Worm (Caenorhabditis elegans): ENCODE results near the gene ifb-1.
A peak's percentile ranks its signal among the peaks of the same experiment; 100 is the strongest.

The ifb-1 gene

DNA sequence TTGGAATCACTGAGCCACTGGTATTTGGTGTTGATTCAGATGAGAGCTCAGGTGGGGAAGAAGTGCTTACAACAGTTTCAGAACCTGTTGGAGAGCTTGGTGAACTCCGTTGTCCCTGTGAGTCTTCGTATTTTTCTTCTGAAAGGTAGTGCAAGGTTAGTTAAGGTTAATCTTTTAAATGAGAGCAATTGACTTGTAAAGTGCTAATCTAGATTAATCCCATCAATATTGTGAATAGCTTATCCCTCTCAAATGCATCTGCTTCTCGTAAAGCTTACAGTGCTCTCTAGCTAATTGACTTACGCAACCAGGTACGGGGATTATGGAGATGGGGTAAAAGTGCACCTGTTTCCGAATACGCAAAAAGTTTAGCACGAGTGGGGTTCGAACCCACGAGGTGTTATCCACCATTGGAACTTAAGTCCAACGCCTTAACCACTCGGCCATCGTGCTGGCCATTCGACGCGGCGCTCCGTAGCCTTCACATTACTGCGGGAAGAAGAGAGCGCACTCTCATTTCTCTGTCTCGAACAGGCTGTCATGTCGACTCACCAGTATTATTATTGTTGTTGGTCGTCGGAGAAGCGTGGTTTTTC is 7.2 kb downstream of the ifb-1 start:
- peak; percentile 1 for TF ChIP-seq crh-2 (tag; optimal IDR thresholded peaks at IDR 0.05)
- TF ChIP-seq alr-1 (tag; optimal IDR thresholded peaks at IDR 0.05): no peak
- peak; percentile 22 for TF ChIP-seq gmeb-1 (tag; optimal IDR thresholded peaks at IDR 0.05)
- peak; percentile 53 for TF ChIP-seq sma-9 (GFP tag; optimal IDR thresholded peaks at IDR 0.05)
- TF ChIP-seq sma-9 (tag; optimal IDR thresholded peaks at IDR 0.05): no peak
- peak; percentile 32 for TF ChIP-seq lin-11 (tag; optimal IDR thresholded peaks at IDR 0.05)
- no peak for TF ChIP-seq nhr-12 (tag; optimal IDR thresholded peaks at IDR 0.05)
- peak; percentile 79 for TF ChIP-seq nhr-129 (tag; optimal IDR thresholded peaks at IDR 0.05)
- TF ChIP-seq elt-3 (tag; optimal IDR thresholded peaks at IDR 0.05): no peak
- no peak for TF ChIP-seq ztf-4 (tag; optimal IDR thresholded peaks at IDR 0.05)
- peak; percentile 45 for TF ChIP-seq F13H6.1 (tag; optimal IDR thresholded peaks at IDR 0.05)
- peak; percentile 37 for TF ChIP-seq C34F6.9 (tag; optimal IDR thresholded peaks at IDR 0.05)
- TF ChIP-seq sem-4 (tag; optimal IDR thresholded peaks at IDR 0.05): no peak
- TF ChIP-seq fos-1 (tag; optimal IDR thresholded peaks at IDR 0.05): peak; percentile 35

DNA sequence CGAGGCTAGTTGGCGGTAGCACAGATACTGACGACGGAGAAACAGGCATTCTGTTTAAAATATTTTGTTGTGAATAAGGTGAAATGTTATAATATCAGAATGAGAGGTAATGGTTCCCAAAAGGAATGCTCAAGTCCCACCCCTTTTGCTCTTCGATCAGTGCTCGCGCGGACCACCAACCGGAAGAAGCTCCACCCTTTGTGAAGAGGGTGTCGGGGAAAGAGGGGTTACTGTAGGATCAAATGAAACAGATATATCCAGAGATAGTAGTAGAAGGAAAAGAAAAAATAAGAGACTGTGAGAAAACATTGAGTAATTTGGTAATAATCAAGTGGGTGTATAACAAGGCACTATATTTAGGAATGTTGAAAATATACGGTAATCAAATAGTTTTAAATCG is 8.7 kb downstream of the ifb-1 start, which contains the start of the genes dmd-5 and F10C1.1:
Gene dmd-5, minus strand, starts transcription at position 101 of the 400 bp plus-strand sequence.
Gene F10C1.1, plus strand, starts transcription at position 110 of the 400 bp plus-strand sequence.
- TF ChIP-seq nhr-77 (tag; optimal IDR thresholded peaks at IDR 0.05) (no peak), nhr-6 (tag; optimal IDR thresholded peaks at IDR 0.05) (no peak), zag-1 (tag; optimal IDR thresholded peaks at IDR 0.05) (no peak), snpc-4 (tag; optimal IDR thresholded peaks at IDR 0.05) (no peak), nhr-129 (tag; optimal IDR thresholded peaks at IDR 0.05) (no peak), ceh-16 (tag; optimal IDR thresholded peaks at IDR 0.05) (no peak), aly-2 (tag; optimal IDR thresholded peaks at IDR 0.05) (no peak), unc-55 (GFP tag; optimal IDR thresholded peaks at IDR 0.05) (no peak), unc-39 (tag; optimal IDR thresholded peaks at IDR 0.05) (no peak), skn-1 (tag; optimal IDR thresholded peaks at IDR 0.05) (no peak), sem-4 (tag; optimal IDR thresholded peaks at IDR 0.05) (no peak), mab-5 (tag; optimal IDR thresholded peaks at IDR 0.05) (no peak)

- TF ChIP-seq lin-39 (tag; optimal IDR thresholded peaks at IDR 0.05): no peak
- no peak for TF ChIP-seq Y55F3AM.14 (GFP tag; optimal IDR thresholded peaks at IDR 0.05)
- no peak for TF ChIP-seq nhr-12 (tag; optimal IDR thresholded peaks at IDR 0.05)
- TF ChIP-seq unc-62 (GFP tag; optimal IDR thresholded peaks at IDR 0.05): no peak
- no peak for TF ChIP-seq ceh-82 (tag; optimal IDR thresholded peaks at IDR 0.05)
- no peak for TF ChIP-seq egl-27 (tag; optimal IDR thresholded peaks at IDR 0.05)
- no peak for TF ChIP-seq C34F6.9 (tag; optimal IDR thresholded peaks at IDR 0.05)
- no peak for TF ChIP-seq lin-13 (GFP tag; optimal IDR thresholded peaks at IDR 0.05)
- TF ChIP-seq nhr-25 (tag; optimal IDR thresholded peaks at IDR 0.05): no peak
- TF ChIP-seq R02D3.7 (tag; optimal IDR thresholded peaks at IDR 0.05): no peak
- no peak for TF ChIP-seq nhr-11 (tag; optimal IDR thresholded peaks at IDR 0.05)
- TF ChIP-seq nhr-21 (tag; optimal IDR thresholded peaks at IDR 0.05): no peak
Measured at ce11 chrII:5774879-5775278, 9.5 kb downstream of the ifb-1 start.

DNA sequence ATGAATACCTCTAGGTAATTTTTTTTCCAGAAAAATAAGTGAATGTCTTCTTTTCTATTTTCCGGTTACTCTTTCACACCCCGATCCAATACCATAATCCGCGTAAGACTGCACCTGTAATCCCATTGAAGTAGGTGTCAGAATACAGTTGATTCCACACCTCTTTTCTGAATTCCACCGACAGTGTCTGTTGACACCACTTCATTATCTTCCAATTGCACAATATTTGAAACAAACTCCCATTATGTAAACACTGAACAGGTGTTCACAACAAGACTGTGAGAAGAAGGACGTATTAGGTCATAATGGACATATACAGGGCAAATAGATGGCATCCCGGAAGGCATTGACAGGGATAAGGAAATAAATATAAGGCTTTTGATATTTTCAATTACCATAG is 12.0 kb downstream of the ifb-1 start:
- TF ChIP-seq dmd-4 (tag; optimal IDR thresholded peaks at IDR 0.05) (no peak), ceh-16 (tag; optimal IDR thresholded peaks at IDR 0.05) (no peak), nhr-23 (tag; optimal IDR thresholded peaks at IDR 0.05) (no peak), R02D3.7 (tag; optimal IDR thresholded peaks at IDR 0.05) (no peak)

- TF ChIP-seq sma-9 (GFP tag; optimal IDR thresholded peaks at IDR 0.05) (peak; percentile 31), sma-9 (tag; optimal IDR thresholded peaks at IDR 0.05) (no peak), C34F6.9 (tag; optimal IDR thresholded peaks at IDR 0.05) (peak; percentile 57), sem-4 (tag; optimal IDR thresholded peaks at IDR 0.05) (no peak), lsy-2 (tag; optimal IDR thresholded peaks at IDR 0.05) (peak in 1 of 2 experiments; percentile 50), ama-1 (optimal IDR thresholded peaks at IDR 0.05) (no peak), nhr-129 (tag; optimal IDR thresholded peaks at IDR 0.05) (peak; percentile 56), nhr-77 (tag; optimal IDR thresholded peaks at IDR 0.05) (no peak), lin-13 (GFP tag; optimal IDR thresholded peaks at IDR 0.05) (no peak), egl-27 (tag; optimal IDR thresholded peaks at IDR 0.05) (no peak), mbf-1 (tag; optimal IDR thresholded peaks at IDR 0.05) (no peak), nhr-21 (tag; optimal IDR thresholded peaks at IDR 0.05) (no peak), lin-39 (tag; optimal IDR thresholded peaks at IDR 0.05) (no peak), F13H6.1 (tag; optimal IDR thresholded peaks at IDR 0.05) (peak; percentile 48), nhr-23 (tag; optimal IDR thresholded peaks at IDR 0.05) (no peak), nhr-11 (tag; optimal IDR thresholded peaks at IDR 0.05) (no peak), skn-1 (tag; optimal IDR thresholded peaks at IDR 0.05) (no peak), elt-3 (tag; optimal IDR thresholded peaks at IDR 0.05) (no peak), nhr-12 (tag; optimal IDR thresholded peaks at IDR 0.05) (no peak), elt-1 (tag; optimal IDR thresholded peaks at IDR 0.05) (no peak), snpc-4 (tag; optimal IDR thresholded peaks at IDR 0.05) (no peak), fos-1 (tag; optimal IDR thresholded peaks at IDR 0.05) (peak; percentile 1), ceh-82 (tag; optimal IDR thresholded peaks at IDR 0.05) (no peak), zag-1 (tag; optimal IDR thresholded peaks at IDR 0.05) (peak; percentile 74), unc-55 (GFP tag; optimal IDR thresholded peaks at IDR 0.05) (peak; percentile 60), ceh-16 (tag; optimal IDR thresholded peaks at IDR 0.05) (no peak), R02D3.7 (tag; optimal IDR thresholded peaks at IDR 0.05) (no peak), crh-2 (tag; optimal IDR thresholded peaks at IDR 0.05) (no peak), nhr-10 (tag; optimal IDR thresholded peaks at IDR 0.05) (no peak), mdl-1 (tag; optimal IDR thresholded peaks at IDR 0.05) (no peak)
Measured at ce11 chrII:5779866-5780265, 14.4 kb downstream of the ifb-1 start.

Measured in whole organism, L2 larva.